Worm (Caenorhabditis elegans) whole organism, young adult: ENCODE data around the gene str-143.
A peak's percentile ranks its signal among the peaks of the same experiment; 100 is the strongest.

Experiments
- B0019.2 ChIP-seq: fragments of 200-800 bp; sonication (Bioruptor generic); conservative IDR thresholded peaks from 2 replicates; pipeline ENCODE4 v1.3.6; 2022; ENCODE audit warnings: missing genetic modification reagents, missing genetic modification characterization, missing compliant biosample characterization
- D2030.7 ChIP-seq: fragments of 200-800 bp; sonication (Bioruptor generic); IDR thresholded peaks from 2 replicates; pipeline ENCODE4 v1.3.6; 2022; ENCODE audit warnings: missing genetic modification reagents, missing genetic modification characterization, missing compliant biosample characterization
- F23B12.7 ChIP-seq: sonication (generic microtip); optimal IDR thresholded peaks from 2 replicates; lab custom pipeline; 2017; ENCODE audit warnings: missing genetic modification characterization, mild to moderate bottlenecking, missing compliant biosample characterization, antibody characterized with exemption, moderate library complexity; ENCODE audit not compliant: insufficient read depth
- F33H1.4 ChIP-seq: fragments of 200-800 bp; sonication (Bioruptor generic); IDR thresholded peaks from 2 replicates; pipeline ENCODE4 v1.3.6; 2022; ENCODE audit warnings: missing genetic modification reagents, missing genetic modification characterization, missing compliant biosample characterization
- F49E8.2 ChIP-seq: sonication (generic microtip); optimal IDR thresholded peaks from 3 replicates; lab custom pipeline; 2017; ENCODE audit warnings: missing genetic modification characterization, mild to moderate bottlenecking, missing compliant biosample characterization, antibody characterized with exemption, moderate library complexity; ENCODE audit not compliant: insufficient read depth
- Y53G8AR.9 ChIP-seq: fragments of 200-800 bp; sonication (Bioruptor generic); conservative IDR thresholded peaks from 2 replicates; pipeline ENCODE4 v1.3.6; 2022; ENCODE audit warnings: missing genetic modification reagents, missing genetic modification characterization, missing compliant biosample characterization
- Y56A3A.18 ChIP-seq: fragments of 200-800 bp; sonication (Bioruptor generic); IDR thresholded peaks from 2 replicates; pipeline ENCODE4 v1.3.6; 2022; ENCODE audit warnings: missing genetic modification reagents, missing genetic modification characterization, missing compliant biosample characterization
- Y95B8A.8 ChIP-seq: fragments of 200-800 bp; sonication (Bioruptor generic); IDR thresholded peaks from 2 replicates; pipeline ENCODE4 v1.3.6; 2022; ENCODE audit warnings: missing genetic modification reagents, missing genetic modification characterization, missing compliant biosample characterization
- ZK185.1 ChIP-seq: sonication (generic microtip); optimal IDR thresholded peaks from 2 replicates; lab custom pipeline; 2016; ENCODE audit warnings: mild to moderate bottlenecking, missing genetic modification characterization, missing compliant biosample characterization; ENCODE audit not compliant: poor library complexity, severe bottlenecking
- ama-1 ChIP-seq, 3 experiments: fragments of 150-350 bp in 1 of 3; sonication (generic microtip) in 2 of 3; optimal IDR thresholded peaks; 2 replicates each; lab custom pipeline; 2014 to 2018; ENCODE audit warnings: missing biosample characterization in 2 of 3, missing genetic modification characterization in 2 of 3, missing genetic modification reagents in 2 of 3
- attf-3 ChIP-seq: fragments of 200-800 bp; sonication (Bioruptor generic); conservative IDR thresholded peaks from 2 replicates; pipeline ENCODE4 v1.3.6; 2022; ENCODE audit warnings: missing genetic modification reagents, missing genetic modification characterization, missing compliant biosample characterization
- ceh-91 ChIP-seq: fragments of 200-800 bp; sonication (Bioruptor generic); IDR thresholded peaks from 2 replicates; pipeline ENCODE4 v1.3.6; 2022; ENCODE audit warnings: missing genetic modification reagents, missing genetic modification characterization, missing compliant biosample characterization
- die-1 ChIP-seq: sonication (generic microtip); optimal IDR thresholded peaks from 2 replicates; lab custom pipeline; 2016; ENCODE audit warnings: missing genotype, mild to moderate bottlenecking, missing genetic modification characterization, missing compliant biosample characterization
- dox-1 ChIP-seq: fragments of 200-800 bp; sonication (Bioruptor generic); IDR thresholded peaks from 2 replicates; pipeline ENCODE4 v1.3.6; 2022; ENCODE audit warnings: missing genetic modification reagents, missing genetic modification characterization, missing compliant biosample characterization
- dpl-1 ChIP-seq: fragments of 150-350 bp; optimal IDR thresholded peaks from 2 replicates; lab custom pipeline; 2014; ENCODE audit warnings: missing biosample characterization, missing genetic modification reagents, missing genetic modification characterization
- efl-1 ChIP-seq: fragments of 150-350 bp; optimal IDR thresholded peaks from 2 replicates; lab custom pipeline; 2014; ENCODE audit warnings: missing biosample characterization, missing genetic modification reagents, missing genetic modification characterization
- ekl-4 ChIP-seq: fragments of 200-800 bp; sonication (Bioruptor generic); IDR thresholded peaks from 2 replicates; pipeline ENCODE4 v1.3.6; 2022; ENCODE audit warnings: missing genetic modification reagents, missing genetic modification characterization, missing compliant biosample characterization
- hmg-1.2 ChIP-seq: fragments of 200-800 bp; sonication (Bioruptor generic); IDR thresholded peaks from 2 replicates; pipeline ENCODE4 v1.3.6; 2022; ENCODE audit warnings: missing genetic modification reagents, missing genetic modification characterization, missing compliant biosample characterization
- hsf-1 ChIP-seq: fragments of 200-800 bp; sonication (Bioruptor generic); IDR thresholded peaks from 2 replicates; pipeline ENCODE4 v1.3.6; 2022; ENCODE audit warnings: missing genetic modification reagents, missing genetic modification characterization, missing compliant biosample characterization
- let-607 ChIP-seq, 2 experiments: fragments of 200-800 bp in 1 of 2; sonication (Bioruptor generic) in 1 of 2; sonication (generic microtip) in 1 of 2; optimal IDR thresholded peaks; 2 replicates each; lab custom pipeline; 2016 to 2018; ENCODE audit warnings: mild to moderate bottlenecking in 2 of 2, missing compliant biosample characterization in 2 of 2, missing genetic modification characterization in 2 of 2, moderate library complexity in 2 of 2, missing genotype in 1 of 2
- lin-40 ChIP-seq: sonication (generic microtip); optimal IDR thresholded peaks from 2 replicates; lab custom pipeline; 2016; ENCODE audit warnings: missing genetic modification characterization, mild to moderate bottlenecking, missing compliant biosample characterization, missing genotype, missing genetic modification reagents
- lin-54 ChIP-seq: fragments of 200-800 bp; sonication (Bioruptor generic); optimal IDR thresholded peaks from 2 replicates; lab custom pipeline; 2018; ENCODE audit warnings: mild to moderate bottlenecking, missing genetic modification characterization, missing compliant biosample characterization
- lsl-1 ChIP-seq: fragments of 200-800 bp; sonication (Bioruptor generic); optimal IDR thresholded peaks from 2 replicates; lab custom pipeline; 2018; ENCODE audit warnings: mild to moderate bottlenecking, missing genetic modification characterization, moderate library complexity, missing compliant biosample characterization
- madf-3 ChIP-seq: fragments of 200-800 bp; sonication (Bioruptor generic); IDR thresholded peaks from 2 replicates; pipeline ENCODE4 v1.3.6; 2022; ENCODE audit warnings: missing genetic modification reagents, missing genetic modification characterization, missing compliant biosample characterization
- madf-6 ChIP-seq: fragments of 200-800 bp; sonication (Bioruptor generic); IDR thresholded peaks from 2 replicates; pipeline ENCODE4 v1.3.6; 2022; ENCODE audit warnings: missing genetic modification reagents, missing genetic modification characterization, missing compliant biosample characterization
- mcd-1 ChIP-seq: fragments of 200-800 bp; sonication (Bioruptor generic); IDR thresholded peaks from 2 replicates; pipeline ENCODE4 v1.3.6; 2022; ENCODE audit warnings: missing genetic modification reagents, missing genetic modification characterization, missing compliant biosample characterization
- nfyb-1 ChIP-seq: fragments of 200-800 bp; sonication (Bioruptor generic); IDR thresholded peaks from 2 replicates; pipeline ENCODE4 v1.3.6; 2022; ENCODE audit warnings: missing genetic modification reagents, missing genetic modification characterization, missing compliant biosample characterization
- nhr-120 ChIP-seq: fragments of 200-800 bp; sonication (Bioruptor generic); IDR thresholded peaks from 2 replicates; pipeline ENCODE4 v1.3.6; 2022; ENCODE audit warnings: missing genetic modification characterization, missing compliant biosample characterization
- nhr-27 ChIP-seq: fragments of 200-800 bp; sonication (Bioruptor generic); optimal IDR thresholded peaks from 2 replicates; lab custom pipeline; 2018; ENCODE audit warnings: mild to moderate bottlenecking, missing genetic modification characterization, moderate library complexity, missing compliant biosample characterization
- pbrm-1 ChIP-seq: fragments of 200-800 bp; sonication (Bioruptor generic); IDR thresholded peaks from 2 replicates; pipeline ENCODE4 v1.3.6; 2022; ENCODE audit warnings: missing genetic modification reagents, missing genetic modification characterization, missing compliant biosample characterization
- rcor-1 ChIP-seq: fragments of 200-800 bp; sonication (Bioruptor generic); IDR thresholded peaks from 2 replicates; pipeline ENCODE4 v1.3.6; 2022; ENCODE audit warnings: missing genetic modification reagents, missing genetic modification characterization, missing compliant biosample characterization
- snpc-1.1 ChIP-seq: sonication (generic microtip); optimal IDR thresholded peaks from 2 replicates; lab custom pipeline; 2017; ENCODE audit warnings: missing genetic modification characterization, mild to moderate bottlenecking, missing compliant biosample characterization, antibody characterized with exemption, moderate library complexity, missing genotype, missing genetic modification reagents; ENCODE audit not compliant: insufficient read depth
- snpc-1.3 ChIP-seq: sonication (generic microtip); optimal IDR thresholded peaks from 2 replicates; lab custom pipeline; 2017; ENCODE audit warnings: missing genetic modification characterization, mild to moderate bottlenecking, missing compliant biosample characterization, antibody characterized with exemption, moderate library complexity, missing genotype, missing genetic modification reagents; ENCODE audit not compliant: insufficient read depth
- snpc-3.4 ChIP-seq: sonication (generic microtip); optimal IDR thresholded peaks from 2 replicates; lab custom pipeline; 2017; ENCODE audit warnings: missing genetic modification characterization, mild to moderate bottlenecking, missing compliant biosample characterization, antibody characterized with exemption, moderate library complexity, missing genotype, missing genetic modification reagents
- snpc-4 ChIP-seq, 5 experiments: fragments of 150-350 bp in 1 of 5; sonication (generic microtip) in 4 of 5; optimal IDR thresholded peaks; 2 replicates each; lab custom pipeline; 2014 to 2018; ENCODE audit warnings: missing genetic modification characterization in 5 of 5, missing biosample characterization in 3 of 5, antibody characterized with exemption in 2 of 5, mild to moderate bottlenecking in 2 of 5, missing compliant biosample characterization in 2 of 5, missing genotype in 2 of 5, moderate library complexity in 2 of 5, missing genetic modification reagents in 1 of 5
- tbp1 ChIP-seq: fragments of 200-800 bp; sonication (Bioruptor generic); optimal IDR thresholded peaks from 2 replicates; lab custom pipeline; 2018; ENCODE audit warnings: mild to moderate bottlenecking, missing genetic modification characterization, missing compliant biosample characterization
- tlf-1 ChIP-seq: fragments of 200-800 bp; sonication (Bioruptor generic); optimal IDR thresholded peaks from 2 replicates; lab custom pipeline; 2018; ENCODE audit warnings: mild to moderate bottlenecking, missing genetic modification characterization, missing compliant biosample characterization
- xnd-1 ChIP-seq: sonication (generic microtip); optimal IDR thresholded peaks from 2 replicates; lab custom pipeline; 2016; ENCODE audit warnings: missing genotype, missing genetic modification reagents, missing genetic modification characterization, missing compliant biosample characterization
- ztf-18 ChIP-seq: sonication (generic microtip); optimal IDR thresholded peaks from 2 replicates; lab custom pipeline; 2016; ENCODE audit warnings: missing genotype, mild to moderate bottlenecking, missing genetic modification characterization, missing compliant biosample characterization
- ztf-28 ChIP-seq: fragments of 200-800 bp; sonication (Bioruptor generic); IDR thresholded peaks from 2 replicates; pipeline ENCODE4 v1.3.6; 2022; ENCODE audit warnings: missing genetic modification reagents, missing genetic modification characterization, missing compliant biosample characterization
- ztf-3 ChIP-seq: fragments of 200-800 bp; sonication (Bioruptor generic); optimal IDR thresholded peaks from 2 replicates; lab custom pipeline; 2018; ENCODE audit warnings: mild to moderate bottlenecking, missing genetic modification characterization, missing compliant biosample characterization

The str-143 gene

ce11 chrV:8031121-8031520, 38.4 kb downstream of the str-143 start, which contains the start of gene vars-1 (continued):
- no peak for TF ChIP-seq die-1
- TF ChIP-seq, all 124 proteins: peak for 24

DNA sequence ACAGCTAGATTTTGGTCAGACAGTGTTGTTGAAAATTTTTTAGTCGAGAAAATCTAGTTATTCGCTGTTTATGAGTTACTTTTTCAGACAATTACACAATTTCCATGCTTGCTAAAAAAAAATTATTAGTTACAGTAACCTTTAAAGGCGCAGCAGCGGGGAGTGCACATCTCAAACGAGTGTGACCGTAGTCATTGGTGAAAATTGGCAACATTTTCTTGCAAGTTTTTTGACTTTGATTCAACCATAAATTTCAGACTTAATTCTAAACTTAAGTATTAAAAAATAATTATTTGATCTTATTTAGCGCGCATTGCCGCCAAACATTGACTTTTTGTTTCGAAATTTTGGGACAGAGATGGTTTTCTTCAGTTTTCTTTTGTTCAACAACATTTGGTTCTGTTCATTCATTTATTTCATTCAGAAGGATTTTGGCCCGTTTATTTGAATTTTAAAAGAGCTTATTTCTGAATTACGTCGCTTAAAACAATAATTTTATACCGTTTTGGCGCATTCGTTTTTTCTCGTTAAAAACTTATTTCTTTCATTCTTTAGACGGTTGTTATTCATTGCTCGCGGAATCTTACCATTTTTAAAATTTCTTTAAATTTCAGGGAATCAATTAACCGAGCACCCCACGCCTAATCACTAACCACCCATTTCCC, 40.6 kb downstream of the str-143 start, which contains the start of gene oma-2:
TSS of gene oma-2 (plus strand) at position 615 of the 665 bp plus-strand sequence.
- TF ChIP-seq D2030.7 (GFP tag; lab: Robert Waterston, UW) (peak; percentile 89), madf-3 (GFP tag; lab: Robert Waterston, UW) (0 out of 2 replicates have a peak, but pooled peaks have one; percentile 16), ama-1 (optimal IDR thresholded peaks at IDR 0.05; lab: Kevin White, UChicago) (no peak), ama-1 (GFP tag; optimal IDR thresholded peaks at IDR 0.05; lab: Kevin White, UChicago) (no peak), tlf-1 (GFP tag; lab: Kevin White, UChicago) (peak; percentile 45), ztf-18 (peak; percentile 37), Y56A3A.18 (GFP tag; lab: Robert Waterston, UW) (0 out of 2 replicates have a peak, but pooled peaks have one; percentile 14), ekl-4 (0 out of 2 replicates have a peak, but pooled peaks have one; percentile 37), lin-54 (GFP tag; lab: Kevin White, UChicago) (peak; percentile 58), Y95B8A.8 (GFP tag; lab: Robert Waterston, UW) (0 out of 2 replicates have a peak, but pooled peaks have one; percentile 47), B0019.2 (GFP tag; lab: Robert Waterston, UW) (0 out of 2 replicates have a peak, but pooled peaks have one; percentile 22), dox-1 (GFP tag; lab: Robert Waterston, UW) (peak; percentile 56), nhr-120 (GFP tag; lab: Robert Waterston, UW) (no peak), snpc-3.4 (tag; lab: Kevin White, UChicago) (peak; percentile 1), snpc-1.1 (peak; percentile 23), mcd-1 (peak; percentile 47; the same call in 1 of the 2 replicates), snpc-4 (GFP tag; optimal IDR thresholded peaks at IDR 0.05; lab: Kevin White, UChicago) (no peak), snpc-4 (tag; optimal IDR thresholded peaks at IDR 0.05; lab: Kevin White, UChicago) (peak in 1 of 4 experiments; percentile 39), ZK185.1 (peak; percentile 18), ztf-3 (GFP tag; lab: Kevin White, UChicago) (no peak), efl-1 (GFP tag; lab: Kevin White, UChicago) (peak; percentile 82), let-607 (tag; optimal IDR thresholded peaks at IDR 0.05; lab: Kevin White, UChicago) (no peak), hmg-1.2 (peak; percentile 45), ceh-91 (GFP tag; lab: Robert Waterston, UW) (peak; percentile 84), attf-3 (0 out of 2 replicates have a peak, but pooled peaks have one; percentile 21), madf-6 (GFP tag; lab: Robert Waterston, UW) (peak; percentile 96), F23B12.7 (peak; percentile 26), nfyb-1 (GFP tag; lab: Robert Waterston, UW) (0 out of 2 replicates have a peak, but pooled peaks have one; percentile 33), snpc-1.3 (tag; lab: Kevin White, UChicago) (peak; percentile 62), hsf-1 (GFP tag; lab: Robert Waterston, UW) (peak; percentile 90), F49E8.2 (tag; lab: Kevin White, UChicago) (peak; percentile 76), Y53G8AR.9 (0 out of 2 replicates have a peak, but pooled peaks have one; percentile 52), dpl-1 (peak; percentile 36), tbp1 (GFP tag; lab: Kevin White, UChicago) (peak; percentile 28), lsl-1 (GFP tag; lab: Kevin White, UChicago) (peak; percentile 99), pbrm-1 (GFP tag; lab: Robert Waterston, UW) (peak; percentile 37; the same call in 1 of the 2 replicates), nhr-27 (tag; lab: Kevin White, UChicago) (no peak), rcor-1 (GFP tag; lab: Robert Waterston, UW) (peak; percentile 49), xnd-1 (tag; lab: Kevin White, UChicago) (peak; percentile 89), ztf-28 (GFP tag; lab: Robert Waterston, UW) (no peak), lin-40 (tag; lab: Kevin White, UChicago) (no peak), F33H1.4 (GFP tag; lab: Robert Waterston, UW) (peak; percentile 87)
